Fruit fly (Drosophila melanogaster) whole organism, pupa: ENCODE results near the gene CG4456.

Experiments
- CG13204 ChIP-seq: fragments of 200-800 bp; sonication (Bioruptor generic); optimal IDR thresholded peaks from 2 replicates; lab custom pipeline; 2018; ENCODE audit warnings: missing biosample characterization, mild to moderate bottlenecking, missing genetic modification characterization, moderate library complexity
- CG17806 ChIP-seq: fragments of 200-800 bp; sonication (Bioruptor generic); optimal IDR thresholded peaks from 2 replicates; lab custom pipeline; 2018; ENCODE audit warnings: missing biosample characterization, mild to moderate bottlenecking, missing genetic modification characterization, moderate library complexity
- CG32121 ChIP-seq: fragments of 200-800 bp; sonication (Bioruptor generic); IDR thresholded peaks from 2 replicates; pipeline ENCODE4 v1.3.6; 2022; ENCODE audit warnings: missing biosample characterization, missing genetic modification characterization
- CG9948 ChIP-seq: fragments of 200-800 bp; sonication (Bioruptor generic); optimal IDR thresholded peaks from 2 replicates; lab custom pipeline; 2018; ENCODE audit warnings: missing biosample characterization, mild to moderate bottlenecking, missing genetic modification characterization, moderate library complexity
- EcR ChIP-seq: fragments of 200-800 bp; sonication (Bioruptor generic); optimal IDR thresholded peaks from 3 replicates; lab custom pipeline; 2019; ENCODE audit warnings: missing biosample characterization, missing genetic modification characterization, mild to moderate bottlenecking, moderate library complexity, missing genetic modification reagents

DNA sequence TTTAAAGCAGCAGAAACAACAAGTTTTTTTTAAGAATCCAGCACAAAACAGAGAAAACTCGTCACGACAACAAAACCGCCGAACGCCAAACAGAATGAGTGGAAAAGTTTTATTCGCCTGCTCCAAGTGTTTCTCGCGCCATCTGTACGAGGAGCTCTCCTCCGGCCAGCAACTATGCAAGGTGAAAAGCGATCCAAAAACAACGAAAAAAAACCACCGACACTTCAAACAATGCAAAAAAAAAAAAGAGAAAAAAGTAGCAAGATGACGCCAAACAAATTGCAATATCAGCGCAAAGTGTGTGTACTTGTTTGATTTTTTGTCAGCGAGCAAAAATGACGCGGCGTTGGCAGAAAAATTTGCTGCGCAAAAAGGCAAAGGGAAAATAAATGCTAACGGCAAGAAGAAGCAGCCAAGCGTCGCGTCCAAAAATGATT, 5.1 kb upstream of the CG4456 start:
- TF ChIP-seq CG17806 (tag; lab: Kevin White, UChicago) (peak; percentile 29), CG9948 (peak; percentile 19), CG32121 (GFP tag; lab: Robert Waterston, UW) (peak; percentile 19; the same call in 1 of the 2 replicates), CG13204 (peak; percentile 47), EcR (GFP tag; lab: Kevin White, UChicago) (peak; percentile 3)
